Worm (Caenorhabditis elegans): ENCODE measurements around the gene Y77E11A.7.

DNA sequence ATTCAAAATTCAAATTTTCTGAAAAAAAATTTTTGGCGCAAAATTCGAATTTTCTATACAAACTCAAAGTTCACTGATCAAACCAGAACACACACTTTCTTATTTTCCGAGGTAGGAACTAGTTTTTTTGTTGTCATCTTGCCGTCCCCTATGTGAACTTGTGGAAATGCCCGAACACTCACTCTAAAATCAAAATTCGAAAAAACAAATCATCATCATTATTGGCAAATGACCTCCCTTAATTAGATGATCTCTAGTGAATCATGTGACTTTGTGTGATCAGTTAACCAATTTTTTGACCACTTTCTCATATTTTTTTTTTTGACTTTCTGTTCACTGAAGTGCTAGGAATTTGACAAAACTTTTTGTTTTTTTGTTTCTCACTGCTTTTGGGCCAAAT is 32.8 kb upstream of the Y77E11A.7 start:
- TF ChIP-seq ztf-29 (GFP tag; IDR thresholded peaks at IDR 0.05), result no peak
- TF ChIP-seq klf-2 (GFP tag; conservative IDR thresholded peaks at IDR 0.05), result no peak
- TF ChIP-seq flt-1 (GFP tag; IDR thresholded peaks at IDR 0.05), result no peak
- TF ChIP-seq ref-1 (GFP tag; conservative IDR thresholded peaks at IDR 0.05), result no peak
- TF ChIP-seq cog-1 (tag; optimal IDR thresholded peaks at IDR 0.05), result no peak
